Worm (Caenorhabditis elegans) whole organism, late embryonic: ENCODE data around the gene tyra-3.

ENCODE experiments used
- C38D4.7 ChIP-seq: fragments of 200-800 bp; sonication (Bioruptor generic); optimal IDR thresholded peaks from 2 replicates; lab custom pipeline; 2018; ENCODE audit warnings: mild to moderate bottlenecking, missing genetic modification characterization, moderate library complexity, missing compliant biosample characterization
- ama-1 ChIP-seq: fragments of 150-350 bp; optimal IDR thresholded peaks from 2 replicates; lab custom pipeline; 2014
- ceh-19 ChIP-seq: fragments of 200-800 bp; sonication (Bioruptor generic); optimal IDR thresholded peaks from 2 replicates; lab custom pipeline; 2018; ENCODE audit warnings: mild to moderate bottlenecking, missing genetic modification characterization, missing compliant biosample characterization
- ets-4 ChIP-seq: sonication (generic microtip); optimal IDR thresholded peaks from 2 replicates; lab custom pipeline; 2016; ENCODE audit warnings: missing genetic modification characterization, missing compliant biosample characterization
- nhr-232 ChIP-seq: sonication (generic microtip); optimal IDR thresholded peaks from 2 replicates; lab custom pipeline; 2016; ENCODE audit warnings: missing genetic modification characterization, missing compliant biosample characterization
- pag-3 ChIP-seq: sonication (generic microtip); optimal IDR thresholded peaks from 2 replicates; lab custom pipeline; 2016; ENCODE audit warnings: missing compliant biosample characterization, missing genetic modification characterization, borderline replicate concordance
- unc-55 ChIP-seq: sonication (generic microtip); optimal IDR thresholded peaks from 2 replicates; lab custom pipeline; 2017; ENCODE audit warnings: missing biosample characterization, missing genetic modification reagents, missing genetic modification characterization

DNA sequence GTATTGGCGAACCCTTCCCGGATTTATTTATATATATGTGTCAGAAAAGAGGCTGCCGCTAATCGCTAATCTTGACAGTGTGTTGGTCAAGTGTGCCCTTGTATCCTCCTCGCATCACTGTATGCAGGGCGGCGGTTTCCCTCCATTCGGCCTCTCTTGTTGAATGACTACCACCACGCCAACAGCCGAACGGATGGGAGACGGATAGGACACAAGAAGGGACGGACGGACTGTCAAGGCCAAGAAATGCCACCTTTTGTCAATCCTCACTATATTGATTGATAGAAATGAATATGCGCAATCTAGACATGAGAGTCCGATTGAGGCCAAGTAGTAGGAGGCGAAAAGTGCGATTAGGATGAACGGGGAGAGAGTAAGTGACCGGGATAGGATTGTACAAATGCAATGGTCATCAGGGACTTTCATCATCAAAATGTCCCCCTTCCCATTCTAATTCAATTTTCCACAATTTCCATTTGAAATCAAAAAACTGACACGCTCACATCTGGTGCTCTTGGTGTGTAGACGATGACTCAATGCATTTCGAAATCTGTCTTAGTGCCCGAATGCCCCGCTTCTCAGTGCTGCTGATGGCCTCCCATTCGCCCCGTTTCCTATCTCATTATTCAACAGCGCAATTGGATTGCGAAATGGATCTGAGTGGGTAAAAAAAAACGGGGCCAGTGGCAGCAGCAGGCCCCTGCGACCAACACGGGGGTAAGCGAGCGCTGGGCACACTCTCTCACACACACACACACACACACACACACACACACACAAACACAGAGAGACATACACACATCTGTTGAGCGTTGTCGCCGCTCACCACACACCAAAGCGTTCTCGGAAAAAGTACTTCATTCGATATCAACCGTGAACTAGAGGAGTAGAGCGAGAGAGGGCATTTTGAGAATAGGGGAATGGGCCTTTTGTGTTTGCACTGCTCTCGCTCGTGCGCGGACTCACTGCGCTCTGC, 14.1 kb downstream of the tyra-3 start:
- TF ChIP-seq ceh-19 (GFP tag; lab: Kevin White, UChicago): no peak
- no peak for TF ChIP-seq pag-3
- no peak for TF ChIP-seq ets-4 (tag; lab: Kevin White, UChicago)
- TF ChIP-seq nhr-232 (tag; lab: Kevin White, UChicago): no peak
- TF ChIP-seq C38D4.7 (GFP tag; lab: Kevin White, UChicago): no peak
- no peak for TF ChIP-seq ama-1 (lab: Kevin White, UChicago)
- peak; percentile 14 for TF ChIP-seq unc-55
